Fruit fly (Drosophila melanogaster) whole organism, adult: ENCODE data around the gene anne.

ENCODE experiments used
- CG11617 ChIP-seq: fragments of 200-800 bp; sonication (Bioruptor generic); optimal IDR thresholded peaks from 2 replicates; lab custom pipeline; 2017; ENCODE audit warnings: mild to moderate bottlenecking, missing biosample characterization, missing genetic modification reagents, missing genetic modification characterization
- CG12768 ChIP-seq: fragments of 200-800 bp; sonication (Bioruptor generic); optimal IDR thresholded peaks from 2 replicates; lab custom pipeline; 2017; ENCODE audit warnings: missing biosample characterization, missing genetic modification characterization, mild to moderate bottlenecking, moderate library complexity, missing genetic modification reagents
- CG14711 ChIP-seq: fragments of 200-800 bp; sonication (Bioruptor generic); optimal IDR thresholded peaks from 2 replicates; lab custom pipeline; 2018; ENCODE audit warnings: missing biosample characterization, mild to moderate bottlenecking, missing genetic modification characterization, moderate library complexity
- CG1620 ChIP-seq: fragments of 200-800 bp; sonication (Bioruptor generic); optimal IDR thresholded peaks from 2 replicates; lab custom pipeline; 2016; ENCODE audit warnings: missing biosample characterization, missing genetic modification characterization
- CG33017 ChIP-seq: fragments of 200-800 bp; sonication (Bioruptor generic); optimal IDR thresholded peaks from 2 replicates; lab custom pipeline; 2018; ENCODE audit warnings: missing biosample characterization, mild to moderate bottlenecking, missing genetic modification characterization, moderate library complexity
- CG5204 ChIP-seq: fragments of 200-800 bp; sonication (Bioruptor generic); optimal IDR thresholded peaks from 2 replicates; lab custom pipeline; 2016; ENCODE audit warnings: missing biosample characterization, missing genetic modification characterization
- CG7045 ChIP-seq: fragments of 200-800 bp; sonication (Bioruptor generic); optimal IDR thresholded peaks from 2 replicates; lab custom pipeline; 2017; ENCODE audit warnings: missing biosample characterization, mild to moderate bottlenecking, missing genetic modification characterization
- CG7101 ChIP-seq: fragments of 200-800 bp; sonication (Bioruptor generic); optimal IDR thresholded peaks from 2 replicates; lab custom pipeline; 2018; ENCODE audit warnings: missing biosample characterization, mild to moderate bottlenecking, missing genetic modification characterization, moderate library complexity
- Clk ChIP-seq: fragments of 200-800 bp; sonication (Bioruptor generic); optimal IDR thresholded peaks from 2 replicates; lab custom pipeline; 2017; ENCODE audit warnings: missing biosample characterization, missing genetic modification characterization
- Crg-1 ChIP-seq: fragments of 200-800 bp; sonication (Bioruptor generic); optimal IDR thresholded peaks from 2 replicates; lab custom pipeline; 2016; ENCODE audit warnings: missing biosample characterization, missing genetic modification characterization
- Hr96 ChIP-seq: fragments of 200-800 bp; sonication (Bioruptor generic); optimal IDR thresholded peaks from 2 replicates; lab custom pipeline; 2016; ENCODE audit warnings: missing biosample characterization, missing genetic modification characterization
- Mnt ChIP-seq: fragments of 200-800 bp; sonication (Bioruptor generic); optimal IDR thresholded peaks from 2 replicates; lab custom pipeline; 2016; ENCODE audit warnings: missing biosample characterization, mild to moderate bottlenecking, missing genetic modification characterization
- bab1 ChIP-seq: fragments of 200-800 bp; sonication (Bioruptor generic); optimal IDR thresholded peaks from 3 replicates; lab custom pipeline; 2019; ENCODE audit warnings: missing biosample characterization, mild to moderate bottlenecking, missing genetic modification characterization, moderate library complexity
- cic ChIP-seq: fragments of 200-800 bp; sonication (Bioruptor generic); optimal IDR thresholded peaks from 2 replicates; lab custom pipeline; 2017; ENCODE audit warnings: missing biosample characterization, mild to moderate bottlenecking, missing genetic modification characterization, moderate library complexity
- cnc ChIP-seq, 2 experiments: fragments of >200 bp; optimal IDR thresholded peaks; 2 replicates each; lab custom pipeline; 2017
- kay ChIP-seq: fragments of 200-800 bp; sonication (Bioruptor generic); peaks from one replicate; lab custom pipeline; 2016; ENCODE audit warnings: missing biosample characterization, missing genetic modification characterization, borderline replicate concordance
- ovo ChIP-seq: fragments of 200-800 bp; sonication (Bioruptor generic); optimal IDR thresholded peaks from 2 replicates; lab custom pipeline; 2016; ENCODE audit warnings: missing biosample characterization, missing genetic modification characterization
- pad ChIP-seq: fragments of 200-800 bp; sonication (Bioruptor generic); optimal IDR thresholded peaks from 3 replicates; lab custom pipeline; 2017; ENCODE audit warnings: missing biosample characterization, missing genetic modification characterization, mild to moderate bottlenecking, moderate library complexity, missing genetic modification reagents
- tj ChIP-seq: fragments of 200-800 bp; sonication (Bioruptor generic); optimal IDR thresholded peaks from 3 replicates; lab custom pipeline; 2017; ENCODE audit warnings: missing biosample characterization, mild to moderate bottlenecking, missing genetic modification characterization, moderate library complexity
- toe ChIP-seq: fragments of 200-800 bp; sonication (Bioruptor generic); optimal IDR thresholded peaks from 2 replicates; lab custom pipeline; 2016; ENCODE audit warnings: missing biosample characterization, missing genetic modification characterization

Gene anne

DNA sequence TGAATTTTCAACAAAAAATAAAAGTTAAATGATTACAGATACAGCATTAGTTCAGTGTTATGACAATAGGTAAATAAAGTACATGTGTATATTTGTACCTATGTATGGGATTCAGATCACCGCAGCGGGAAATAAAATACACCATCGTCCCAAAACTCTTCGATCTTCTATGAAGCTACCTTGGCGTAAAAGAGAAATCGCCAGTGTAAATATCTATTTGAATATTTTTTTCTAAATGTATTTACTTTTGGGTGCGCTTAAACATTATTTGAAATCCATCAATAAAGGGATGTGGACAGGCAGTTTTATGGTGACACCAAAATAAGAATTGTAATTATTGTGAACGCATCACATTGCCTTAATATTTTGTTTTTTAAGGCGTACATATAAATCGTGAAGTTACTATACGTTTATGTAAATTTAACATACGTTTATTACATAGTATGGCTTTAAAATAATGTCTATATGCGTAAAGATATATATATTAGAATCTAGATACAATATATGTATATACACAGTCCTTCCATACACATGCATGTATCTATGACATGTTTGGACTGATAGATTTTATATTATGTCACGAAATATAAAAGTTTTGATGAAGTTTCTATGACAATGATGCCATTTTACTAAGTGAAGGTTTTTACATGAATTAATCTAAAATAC is at the start of gene anne:
anne (plus strand) TSS at position 263 of the 666 bp plus-strand sequence.
- TF ChIP-seq Crg-1 (GFP tag; lab: Kevin White, UChicago) (peak; percentile 16), kay (GFP tag; lab: Kevin White, UChicago) (peak; percentile 57), CG7101 (tag; lab: Kevin White, UChicago) (peak; percentile 19), Hr96 (GFP tag; lab: Kevin White, UChicago) (no peak), CG7045 (GFP tag; lab: Kevin White, UChicago) (no peak), CG5204 (GFP tag; lab: Kevin White, UChicago) (no peak), CG1620 (GFP tag; lab: Kevin White, UChicago) (peak; percentile 51), bab1 (GFP tag; lab: Kevin White, UChicago) (no peak), Clk (no peak), CG33017 (tag; lab: Kevin White, UChicago) (no peak), CG14711 (tag; lab: Kevin White, UChicago) (no peak), CG12768 (GFP tag; lab: Kevin White, UChicago) (peak; percentile 34), Mnt (peak; percentile 38), pad (no peak), tj (GFP tag; lab: Kevin White, UChicago) (no peak), ovo (GFP tag; lab: Kevin White, UChicago) (peak; percentile 57), toe (GFP tag; lab: Kevin White, UChicago) (peak; percentile 35), CG11617 (GFP tag; lab: Kevin White, UChicago) (no peak), cic (GFP tag; lab: Kevin White, UChicago) (no peak), cnc (optimal IDR thresholded peaks at IDR 0.05; lab: Kevin White, UChicago) (no peak)

DNA sequence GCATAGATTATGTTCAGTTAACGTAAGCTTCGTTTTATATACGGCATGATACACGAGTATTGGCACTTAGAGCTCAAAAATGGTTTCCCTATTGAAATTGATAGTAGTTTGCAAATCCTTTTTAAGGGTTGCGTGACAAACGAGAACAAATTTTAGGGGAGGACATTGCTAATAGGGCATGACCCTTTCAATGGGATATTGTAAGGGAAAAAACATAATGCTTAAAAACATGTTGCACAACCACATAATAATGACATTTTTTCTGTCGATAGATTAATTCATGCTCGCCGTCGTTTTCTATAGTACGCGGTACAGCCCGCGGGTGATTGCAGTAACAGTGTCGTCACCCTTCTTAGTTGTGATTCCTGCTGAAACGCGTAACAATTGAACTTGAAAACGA is 47.2 kb upstream of the anne start:
- TF ChIP-seq kay (GFP tag; lab: Kevin White, UChicago): peak; percentile 78
- no peak for TF ChIP-seq Crg-1 (GFP tag; lab: Kevin White, UChicago)

DNA sequence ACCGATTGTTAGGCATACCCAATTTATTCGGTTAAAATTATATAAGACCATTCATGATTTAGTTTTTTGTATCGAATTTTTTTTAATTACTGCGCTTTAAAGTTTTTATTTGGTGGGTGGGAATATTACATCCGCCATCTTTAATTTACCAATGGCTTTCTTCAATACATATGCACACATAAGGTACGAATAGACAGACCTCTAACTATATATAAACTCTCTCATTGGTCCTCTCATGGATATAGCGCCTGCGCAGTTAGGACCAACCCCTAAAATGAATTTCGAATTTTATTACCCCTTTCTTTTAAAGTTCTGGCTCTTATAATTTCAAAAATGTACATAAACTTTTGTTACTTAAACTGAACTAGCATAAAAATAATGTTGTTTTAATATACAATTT is 44.7 kb upstream of the anne start:
- TF ChIP-seq bab1 (GFP tag; lab: Kevin White, UChicago) (no peak), CG12768 (GFP tag; lab: Kevin White, UChicago) (no peak), Mnt (no peak), CG14711 (tag; lab: Kevin White, UChicago) (no peak), CG11617 (GFP tag; lab: Kevin White, UChicago) (no peak), kay (GFP tag; lab: Kevin White, UChicago) (no peak), Hr96 (GFP tag; lab: Kevin White, UChicago) (no peak), CG7101 (tag; lab: Kevin White, UChicago) (no peak), ovo (GFP tag; lab: Kevin White, UChicago) (no peak), Clk (no peak)

DNA sequence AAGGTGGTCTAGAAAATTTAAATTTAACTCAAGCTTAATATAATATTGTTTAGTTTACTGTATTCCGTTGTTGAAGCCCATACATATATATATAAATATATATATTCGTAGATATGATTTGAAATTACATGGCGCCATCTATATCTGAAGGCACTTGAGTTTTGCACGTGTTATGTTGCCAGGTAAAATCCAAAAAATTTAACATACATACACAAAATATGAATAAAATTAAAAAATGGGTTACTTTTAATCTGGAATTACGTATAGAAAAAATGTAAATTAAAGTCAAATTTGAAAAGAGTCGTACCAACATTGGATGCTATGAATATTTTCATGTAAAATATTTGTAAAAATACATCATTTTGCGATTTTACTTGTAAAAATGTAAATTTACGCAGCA is 42.3 kb upstream of the anne start:
- TF ChIP-seq CG14711 (tag; lab: Kevin White, UChicago) (peak; percentile 7), CG1620 (GFP tag; lab: Kevin White, UChicago) (no peak), CG12768 (GFP tag; lab: Kevin White, UChicago) (no peak), Hr96 (GFP tag; lab: Kevin White, UChicago) (no peak)

DNA sequence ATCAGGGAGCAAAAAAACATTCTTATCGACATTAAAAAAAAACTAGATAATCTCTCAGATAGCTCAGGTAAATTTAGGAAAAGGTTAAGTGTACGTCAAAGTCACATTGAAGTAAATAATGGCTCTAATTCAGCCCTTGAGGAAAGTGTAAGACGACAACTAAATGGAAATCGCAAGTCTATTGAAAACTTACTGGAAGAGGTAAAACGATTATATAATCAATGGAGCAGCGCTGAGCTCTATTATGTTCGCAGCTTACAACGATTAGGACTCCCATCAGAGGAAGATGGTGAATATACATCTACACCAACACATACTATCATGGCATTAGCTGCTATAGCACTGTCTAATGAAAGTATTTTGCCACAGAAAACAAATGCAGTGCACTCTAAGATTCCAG is 40.0 kb upstream of the anne start:
- no peak for TF ChIP-seq bab1 (GFP tag; lab: Kevin White, UChicago)
- TF ChIP-seq cic (GFP tag; lab: Kevin White, UChicago): no peak
- TF ChIP-seq Clk: no peak
- no peak for TF ChIP-seq CG1620 (GFP tag; lab: Kevin White, UChicago)
- no peak for TF ChIP-seq ovo (GFP tag; lab: Kevin White, UChicago)
- TF ChIP-seq toe (GFP tag; lab: Kevin White, UChicago): no peak
- no peak for TF ChIP-seq Hr96 (GFP tag; lab: Kevin White, UChicago)

DNA sequence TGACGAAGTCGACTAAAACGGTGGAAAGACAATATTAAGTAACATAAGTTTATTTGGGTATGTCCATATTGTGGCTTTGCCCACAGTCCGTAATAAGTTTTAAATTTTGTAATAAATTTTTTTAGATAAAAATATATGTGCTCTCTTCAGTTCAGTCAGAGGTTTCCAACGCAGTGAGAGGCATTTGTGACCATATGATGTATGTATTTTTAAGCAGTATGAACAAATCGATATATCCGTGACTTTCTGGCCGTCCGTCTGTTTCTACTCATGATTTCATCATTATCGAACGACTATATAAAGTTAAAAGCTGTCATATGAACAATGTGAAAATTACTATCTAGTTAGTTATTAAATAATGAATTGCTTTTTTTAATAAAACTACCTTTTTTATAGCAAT is 29.9 kb upstream of the anne start:
- peak; percentile 93 for TF ChIP-seq kay (GFP tag; lab: Kevin White, UChicago)
- TF ChIP-seq CG33017 (tag; lab: Kevin White, UChicago): no peak
- no peak for TF ChIP-seq bab1 (GFP tag; lab: Kevin White, UChicago)

DNA sequence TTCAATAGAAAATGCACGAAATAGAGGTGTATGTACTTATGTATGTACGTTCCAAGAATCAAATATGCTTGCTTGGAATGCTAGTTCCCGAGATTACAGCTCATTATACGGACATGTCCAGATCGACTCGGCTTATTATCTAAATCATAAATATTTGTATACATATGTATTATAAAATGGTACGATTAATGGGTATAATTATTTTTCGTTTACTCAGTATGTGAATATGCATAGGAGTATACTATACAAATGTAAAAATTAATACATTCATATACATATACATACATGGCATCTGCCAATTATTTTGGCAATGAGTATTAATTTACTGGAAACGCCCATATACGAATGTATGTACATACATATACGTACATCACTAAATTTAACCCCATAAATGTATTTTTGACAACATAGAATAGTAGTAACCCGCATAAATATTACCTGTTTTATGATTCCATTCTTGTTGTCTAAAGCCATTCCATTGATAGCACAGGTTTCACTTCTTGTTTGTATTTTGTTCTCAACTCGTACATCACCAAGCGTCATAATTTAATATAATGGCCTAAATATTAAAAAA is 3.0 kb upstream of the anne start:
- no peak for TF ChIP-seq Mnt
- TF ChIP-seq CG33017 (tag; lab: Kevin White, UChicago): no peak
- no peak for TF ChIP-seq cic (GFP tag; lab: Kevin White, UChicago)
- TF ChIP-seq CG12768 (GFP tag; lab: Kevin White, UChicago): no peak
- no peak for TF ChIP-seq Crg-1 (GFP tag; lab: Kevin White, UChicago)
- peak; percentile 94 for TF ChIP-seq kay (GFP tag; lab: Kevin White, UChicago)
- TF ChIP-seq tj (GFP tag; lab: Kevin White, UChicago): no peak
